Fruit fly (Drosophila melanogaster) whole organism, adult: Measurements from ENCODE around the gene CG15196.

Source experiments
- CG11617 ChIP-seq: fragments of 200-800 bp; sonication (Bioruptor generic); optimal IDR thresholded peaks from 2 replicates; lab custom pipeline; 2017; ENCODE audit warnings: mild to moderate bottlenecking, missing biosample characterization, missing genetic modification reagents, missing genetic modification characterization
- CG12768 ChIP-seq: fragments of 200-800 bp; sonication (Bioruptor generic); optimal IDR thresholded peaks from 2 replicates; lab custom pipeline; 2017; ENCODE audit warnings: missing biosample characterization, missing genetic modification characterization, mild to moderate bottlenecking, moderate library complexity, missing genetic modification reagents
- CG1620 ChIP-seq: fragments of 200-800 bp; sonication (Bioruptor generic); optimal IDR thresholded peaks from 2 replicates; lab custom pipeline; 2016; ENCODE audit warnings: missing biosample characterization, missing genetic modification characterization
- CG33017 ChIP-seq: fragments of 200-800 bp; sonication (Bioruptor generic); optimal IDR thresholded peaks from 2 replicates; lab custom pipeline; 2018; ENCODE audit warnings: missing biosample characterization, mild to moderate bottlenecking, missing genetic modification characterization, moderate library complexity
- CG7045 ChIP-seq: fragments of 200-800 bp; sonication (Bioruptor generic); optimal IDR thresholded peaks from 2 replicates; lab custom pipeline; 2017; ENCODE audit warnings: missing biosample characterization, mild to moderate bottlenecking, missing genetic modification characterization
- CG7101 ChIP-seq: fragments of 200-800 bp; sonication (Bioruptor generic); optimal IDR thresholded peaks from 2 replicates; lab custom pipeline; 2018; ENCODE audit warnings: missing biosample characterization, mild to moderate bottlenecking, missing genetic modification characterization, moderate library complexity
- Crg-1 ChIP-seq: fragments of 200-800 bp; sonication (Bioruptor generic); optimal IDR thresholded peaks from 2 replicates; lab custom pipeline; 2016; ENCODE audit warnings: missing biosample characterization, missing genetic modification characterization
- bab1 ChIP-seq: fragments of 200-800 bp; sonication (Bioruptor generic); optimal IDR thresholded peaks from 3 replicates; lab custom pipeline; 2019; ENCODE audit warnings: missing biosample characterization, mild to moderate bottlenecking, missing genetic modification characterization, moderate library complexity
- cnc ChIP-seq, 2 experiments: fragments of >200 bp; optimal IDR thresholded peaks; 2 replicates each; lab custom pipeline; 2017
- kay ChIP-seq: fragments of 200-800 bp; sonication (Bioruptor generic); peaks from one replicate; lab custom pipeline; 2016; ENCODE audit warnings: missing biosample characterization, missing genetic modification characterization, borderline replicate concordance
- ovo ChIP-seq: fragments of 200-800 bp; sonication (Bioruptor generic); optimal IDR thresholded peaks from 2 replicates; lab custom pipeline; 2016; ENCODE audit warnings: missing biosample characterization, missing genetic modification characterization
- pad ChIP-seq: fragments of 200-800 bp; sonication (Bioruptor generic); optimal IDR thresholded peaks from 3 replicates; lab custom pipeline; 2017; ENCODE audit warnings: missing biosample characterization, missing genetic modification characterization, mild to moderate bottlenecking, moderate library complexity, missing genetic modification reagents
- toe ChIP-seq: fragments of 200-800 bp; sonication (Bioruptor generic); optimal IDR thresholded peaks from 2 replicates; lab custom pipeline; 2016; ENCODE audit warnings: missing biosample characterization, missing genetic modification characterization

DNA sequence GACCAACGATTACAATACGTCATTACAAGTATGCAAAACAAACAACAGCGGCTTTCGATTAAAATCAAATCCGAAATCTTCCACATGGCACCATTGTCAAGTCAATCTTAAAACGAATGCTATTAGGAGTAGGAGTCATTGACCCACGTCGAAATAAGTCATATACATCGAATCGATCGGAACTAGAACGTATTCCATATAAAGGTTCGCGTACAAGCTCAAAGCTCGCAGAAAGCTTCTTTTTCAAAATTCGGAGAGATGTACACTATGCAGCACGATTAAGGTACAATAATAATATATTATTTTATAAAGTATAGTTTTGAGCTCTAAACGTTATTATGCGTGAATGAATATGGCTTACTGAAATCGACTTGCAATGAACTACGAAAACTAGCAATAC is 24.2 kb downstream of the CG15196 start:
- TF ChIP-seq CG1620 (no peak), CG33017 (tag; lab: Kevin White, UChicago) (no peak), bab1 (peak; percentile 46), kay (GFP tag; lab: Kevin White, UChicago) (peak; percentile 21), CG12768 (GFP tag; lab: Kevin White, UChicago) (no peak), Crg-1 (no peak), cnc (optimal IDR thresholded peaks at IDR 0.05; lab: Kevin White, UChicago) (no peak), pad (GFP tag; lab: Kevin White, UChicago) (no peak), ovo (GFP tag; lab: Kevin White, UChicago) (no peak), CG7101 (tag; lab: Kevin White, UChicago) (no peak), toe (GFP tag; lab: Kevin White, UChicago) (no peak), CG7045 (no peak), CG11617 (GFP tag; lab: Kevin White, UChicago) (no peak)
